Worm (Caenorhabditis elegans) whole organism, late embryonic: Measurements from ENCODE around the gene osg-1.

Source experiments
- C38D4.7 ChIP-seq: fragments of 200-800 bp; sonication (Bioruptor generic); optimal IDR thresholded peaks from 2 replicates; lab custom pipeline; 2018; ENCODE audit warnings: mild to moderate bottlenecking, missing genetic modification characterization, moderate library complexity, missing compliant biosample characterization
- K02D7.2 ChIP-seq: sonication (generic microtip); optimal IDR thresholded peaks from 2 replicates; lab custom pipeline; 2017; ENCODE audit warnings: mild to moderate bottlenecking, missing genetic modification characterization, missing compliant biosample characterization
- Y22D7AL.16 ChIP-seq: sonication (generic microtip); optimal IDR thresholded peaks from 2 replicates; lab custom pipeline; 2016; ENCODE audit warnings: missing genetic modification characterization, missing compliant biosample characterization
- ahr-1 ChIP-seq: sonication (generic microtip); optimal IDR thresholded peaks from 2 replicates; lab custom pipeline; 2016; ENCODE audit warnings: missing genetic modification characterization, missing compliant biosample characterization
- ama-1 ChIP-seq: fragments of 150-350 bp; optimal IDR thresholded peaks from 2 replicates; lab custom pipeline; 2014
- ceh-14 ChIP-seq: sonication (generic microtip); optimal IDR thresholded peaks from 2 replicates; lab custom pipeline; 2016; ENCODE audit warnings: missing genotype, missing genetic modification characterization, missing compliant biosample characterization
- ceh-24 ChIP-seq: sonication (generic microtip); optimal IDR thresholded peaks from 2 replicates; lab custom pipeline; 2016; ENCODE audit warnings: mild to moderate bottlenecking, missing genetic modification characterization, missing compliant biosample characterization
- ceh-31 ChIP-seq: sonication (generic microtip); optimal IDR thresholded peaks from 2 replicates; lab custom pipeline; 2016; ENCODE audit warnings: missing genetic modification characterization, missing compliant biosample characterization
- ceh-45 ChIP-seq: fragments of 200-800 bp; sonication (Bioruptor generic); IDR thresholded peaks from 2 replicates; pipeline ENCODE4 v1.3.6; 2022; ENCODE audit warnings: missing genetic modification reagents, missing genetic modification characterization, missing compliant biosample characterization
- ceh-9 ChIP-seq: sonication (generic microtip); optimal IDR thresholded peaks from 2 replicates; lab custom pipeline; 2016; ENCODE audit warnings: mild to moderate bottlenecking, missing genetic modification characterization, inconsistent platforms, missing compliant biosample characterization
- dmd-4 ChIP-seq: sonication (generic microtip); optimal IDR thresholded peaks from 2 replicates; lab custom pipeline; 2016; ENCODE audit warnings: borderline replicate concordance, missing genetic modification characterization, missing compliant biosample characterization
- dve-1 ChIP-seq: sonication (generic microtip); optimal IDR thresholded peaks from 2 replicates; lab custom pipeline; 2017; ENCODE audit warnings: antibody characterized with exemption, mild to moderate bottlenecking, missing genetic modification characterization, missing compliant biosample characterization
- elt-2 ChIP-seq: sonication (generic microtip); optimal IDR thresholded peaks from 2 replicates; lab custom pipeline; 2016; ENCODE audit warnings: missing genetic modification reagents, missing genetic modification characterization, missing compliant biosample characterization
- elt-4 ChIP-seq: sonication (generic microtip); optimal IDR thresholded peaks from 2 replicates; lab custom pipeline; 2016; ENCODE audit warnings: missing genetic modification characterization, missing compliant biosample characterization
- gmeb-2 ChIP-seq: sonication (generic microtip); optimal IDR thresholded peaks from 2 replicates; lab custom pipeline; 2016; ENCODE audit warnings: missing genetic modification characterization, inconsistent platforms, missing compliant biosample characterization
- hlh-6 ChIP-seq: sonication (generic microtip); optimal IDR thresholded peaks from 2 replicates; lab custom pipeline; 2016; ENCODE audit warnings: missing genotype, missing genetic modification characterization, missing compliant biosample characterization
- hlh-8 ChIP-seq: sonication (generic microtip); optimal IDR thresholded peaks from 2 replicates; lab custom pipeline; 2016; ENCODE audit warnings: missing genotype, missing genetic modification characterization, missing compliant biosample characterization
- lim-6 ChIP-seq: sonication (generic microtip); optimal IDR thresholded peaks from 2 replicates; lab custom pipeline; 2016; ENCODE audit warnings: missing genetic modification characterization, missing compliant biosample characterization
- lin-11 ChIP-seq: fragments of 200-800 bp; sonication (Bioruptor generic); optimal IDR thresholded peaks from 2 replicates; lab custom pipeline; 2018; ENCODE audit warnings: mild to moderate bottlenecking, missing genetic modification characterization, missing compliant biosample characterization
- madf-2 ChIP-seq: sonication (generic microtip); optimal IDR thresholded peaks from 2 replicates; lab custom pipeline; 2017; ENCODE audit warnings: missing genetic modification characterization, missing compliant biosample characterization
- nfya-1 ChIP-seq: sonication (generic microtip); optimal IDR thresholded peaks from 2 replicates; lab custom pipeline; 2017; ENCODE audit warnings: missing genetic modification characterization, mild to moderate bottlenecking, missing compliant biosample characterization, antibody characterized with exemption, moderate library complexity
- nhr-11 ChIP-seq: fragments of 150-350 bp; optimal IDR thresholded peaks from 2 replicates; lab custom pipeline; 2014; ENCODE audit warnings: missing biosample characterization, missing genetic modification characterization
- npax-4 ChIP-seq: sonication (generic microtip); optimal IDR thresholded peaks from 2 replicates; lab custom pipeline; 2016; ENCODE audit warnings: missing genetic modification characterization, missing compliant biosample characterization
- pag-3 ChIP-seq: sonication (generic microtip); optimal IDR thresholded peaks from 2 replicates; lab custom pipeline; 2016; ENCODE audit warnings: missing compliant biosample characterization, missing genetic modification characterization, borderline replicate concordance
- pax-1 ChIP-seq: fragments of 150-350 bp; optimal IDR thresholded peaks from 2 replicates; lab custom pipeline; 2014; ENCODE audit warnings: missing biosample characterization, missing genetic modification characterization
- pha-2 ChIP-seq: sonication (generic microtip); optimal IDR thresholded peaks from 2 replicates; lab custom pipeline; 2017; ENCODE audit warnings: mild to moderate bottlenecking, missing genetic modification characterization, missing compliant biosample characterization
- pqm-1 ChIP-seq: sonication (generic microtip); optimal IDR thresholded peaks from 2 replicates; lab custom pipeline; 2016; ENCODE audit warnings: missing genetic modification characterization, missing compliant biosample characterization
- sdc-2 ChIP-seq: sonication (generic microtip); optimal IDR thresholded peaks from 2 replicates; lab custom pipeline; 2016; ENCODE audit warnings: missing genotype, missing genetic modification characterization, missing compliant biosample characterization
- tbx-7 ChIP-seq: sonication (generic microtip); optimal IDR thresholded peaks from 2 replicates; lab custom pipeline; 2016; ENCODE audit warnings: missing genotype, missing genetic modification characterization, missing compliant biosample characterization
- unc-3 ChIP-seq, 2 experiments: fragments of 200-800 bp in 1 of 2; sonication (Bioruptor generic) in 1 of 2; sonication (generic microtip) in 1 of 2; conservative IDR thresholded peaks in 1 of 2; optimal IDR thresholded peaks in 1 of 2; 2 replicates each; pipeline versions ENCODE4 v1.3.6 to Lab custom; 2016 to 2022; ENCODE audit warnings: missing compliant biosample characterization in 2 of 2, missing genetic modification characterization in 2 of 2, missing genetic modification reagents in 1 of 2
- unc-42 ChIP-seq: sonication (generic microtip); optimal IDR thresholded peaks from 2 replicates; lab custom pipeline; 2016; ENCODE audit warnings: missing genotype, missing genetic modification characterization, missing compliant biosample characterization
- unc-55 ChIP-seq: sonication (generic microtip); optimal IDR thresholded peaks from 2 replicates; lab custom pipeline; 2017; ENCODE audit warnings: missing biosample characterization, missing genetic modification reagents, missing genetic modification characterization
- zip-5 ChIP-seq: sonication (generic microtip); optimal IDR thresholded peaks from 2 replicates; lab custom pipeline; 2016; ENCODE audit warnings: missing genetic modification characterization, missing compliant biosample characterization

osg-1 gene

DNA sequence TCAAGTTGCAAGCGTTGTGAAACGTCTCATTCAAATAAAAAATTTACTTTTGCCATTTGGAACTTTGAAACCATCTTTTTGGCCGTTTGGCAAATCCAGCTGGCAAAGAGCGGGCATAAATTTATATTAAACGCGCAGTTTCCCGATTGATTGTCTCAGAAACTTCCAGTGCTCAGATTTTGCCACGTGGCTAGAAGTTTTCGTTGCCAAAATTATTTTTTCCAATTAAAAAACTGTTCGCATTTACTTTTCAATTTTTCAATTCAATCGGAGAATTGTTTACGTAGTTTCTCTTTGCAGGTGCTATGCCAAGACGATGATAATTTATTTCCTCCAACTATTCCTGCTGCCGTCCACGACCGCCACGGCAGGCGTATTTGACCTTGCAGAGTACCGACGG is 34.1 kb upstream of the osg-1 start, which contains the start of gene F48E8.4:
TSS of gene F48E8.4 (plus strand) at position 301 of the 400 bp plus-strand sequence.
- no peak for TF ChIP-seq npax-4
- no peak for TF ChIP-seq ahr-1 (tag; lab: Kevin White, UChicago)
- no peak for TF ChIP-seq dve-1 (tag; lab: Kevin White, UChicago)
- no peak for TF ChIP-seq C38D4.7 (GFP tag; lab: Kevin White, UChicago)
- TF ChIP-seq Y22D7AL.16: no peak
- no peak for TF ChIP-seq elt-4
- TF ChIP-seq madf-2: no peak
- no peak for TF ChIP-seq pqm-1 (tag; lab: Kevin White, UChicago)
- TF ChIP-seq lin-11 (tag; lab: Kevin White, UChicago): no peak
- no peak for TF ChIP-seq pax-1
- no peak for TF ChIP-seq nhr-11 (tag; lab: Kevin White, UChicago)
- TF ChIP-seq ceh-14 (tag; lab: Kevin White, UChicago): no peak
- no peak for TF ChIP-seq lim-6 (tag; lab: Kevin White, UChicago)

ce11 chrIII:5461079-5461478 is 26.3 kb upstream of the osg-1 start, which contains the start of gene F48E8.3:
TSS of gene F48E8.3 (plus strand) at chrIII:5461379.
- no peak for TF ChIP-seq elt-4
- no peak for TF ChIP-seq sdc-2 (tag; lab: Kevin White, UChicago)
- no peak for TF ChIP-seq unc-55
- no peak for TF ChIP-seq pag-3 (tag; lab: Kevin White, UChicago)
- TF ChIP-seq tbx-7 (tag; lab: Kevin White, UChicago): no peak
- TF ChIP-seq nhr-11 (tag; lab: Kevin White, UChicago): no peak
- TF ChIP-seq ceh-14 (tag; lab: Kevin White, UChicago): no peak
- TF ChIP-seq ceh-45 (GFP tag; lab: Robert Waterston, UW): no peak
- no peak for TF ChIP-seq ahr-1 (tag; lab: Kevin White, UChicago)
- TF ChIP-seq pha-2 (tag; lab: Kevin White, UChicago): no peak

ce11 chrIII:5464077-5464476 is 23.3 kb upstream of the osg-1 start, which contains the start of gene F48E8.2:
TSS of gene F48E8.2 (plus strand) at chrIII:5464377.
- no peak for TF ChIP-seq elt-2 (tag; lab: Kevin White, UChicago)
- no peak for TF ChIP-seq pax-1
- TF ChIP-seq nhr-11 (tag; lab: Kevin White, UChicago): no peak
- TF ChIP-seq hlh-8 (tag; lab: Kevin White, UChicago): no peak

DNA sequence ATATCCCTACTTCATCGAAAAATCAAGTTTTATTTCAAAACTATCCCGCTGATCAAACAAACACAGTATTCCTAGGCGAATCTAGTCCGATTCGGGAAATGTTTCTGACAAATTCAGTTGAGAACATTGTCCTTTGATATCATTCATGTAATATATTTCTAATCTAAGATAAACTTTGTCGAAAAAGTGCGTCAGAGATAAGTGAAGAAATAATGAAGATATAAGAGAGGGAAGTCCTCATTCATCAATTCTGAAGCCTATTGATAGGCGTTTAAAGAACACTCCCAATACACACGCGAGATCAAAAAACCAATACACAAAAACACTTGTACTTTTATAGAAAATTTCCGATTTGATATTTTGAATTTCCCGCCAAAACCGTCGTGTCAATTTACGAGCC is 22.5 kb upstream of the osg-1 start:
- TF ChIP-seq sdc-2 (tag; lab: Kevin White, UChicago): no peak
- no peak for TF ChIP-seq tbx-7 (tag; lab: Kevin White, UChicago)
- TF ChIP-seq Y22D7AL.16: no peak
- no peak for TF ChIP-seq ahr-1 (tag; lab: Kevin White, UChicago)
- no peak for TF ChIP-seq madf-2
- no peak for TF ChIP-seq hlh-6 (tag; lab: Kevin White, UChicago)
- no peak for TF ChIP-seq zip-5 (tag; lab: Kevin White, UChicago)
- no peak for TF ChIP-seq unc-55
- no peak for TF ChIP-seq npax-4
- no peak for TF ChIP-seq nfya-1
- no peak for TF ChIP-seq ceh-9 (tag; lab: Kevin White, UChicago)
- no peak for TF ChIP-seq unc-3 (GFP tag; conservative IDR thresholded peaks at IDR 0.05; lab: Robert Waterston, UW)
- TF ChIP-seq unc-3 (tag; optimal IDR thresholded peaks at IDR 0.05; lab: Kevin White, UChicago): no peak
- no peak for TF ChIP-seq pax-1
- no peak for TF ChIP-seq lin-11 (tag; lab: Kevin White, UChicago)
- TF ChIP-seq ama-1: no peak
- no peak for TF ChIP-seq K02D7.2 (tag; lab: Kevin White, UChicago)

DNA sequence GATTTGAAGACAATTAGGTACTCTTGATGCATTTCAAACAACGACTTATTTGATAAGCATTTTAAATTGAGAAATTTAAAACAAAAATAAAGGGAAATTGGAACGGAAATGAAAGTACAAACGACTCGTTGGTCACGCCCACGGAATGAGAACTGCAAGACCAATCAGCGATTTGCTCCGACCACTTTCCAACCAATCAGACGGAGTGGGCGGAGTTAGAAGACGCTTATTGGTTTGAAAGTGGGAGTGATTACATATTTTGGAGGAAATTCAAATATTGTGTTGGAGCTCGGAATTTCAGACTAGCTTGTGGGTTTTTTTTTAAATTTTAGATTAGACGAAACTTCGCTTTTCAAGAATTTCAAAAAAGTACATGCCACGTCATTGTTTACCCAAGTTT is 18.3 kb upstream of the osg-1 start:
- TF ChIP-seq sdc-2 (tag; lab: Kevin White, UChicago) (no peak), unc-55 (no peak), nfya-1 (peak; percentile 96), ceh-24 (tag; lab: Kevin White, UChicago) (no peak), dmd-4 (no peak), unc-42 (tag; lab: Kevin White, UChicago) (no peak), gmeb-2 (tag; lab: Kevin White, UChicago) (no peak), ceh-31 (tag; lab: Kevin White, UChicago) (no peak)
- TF ChIP-seq, all 69 proteins: peak for 1
